Worm (Caenorhabditis elegans) whole organism, L1 larva: Measurements from ENCODE around the gene C05D12.7.

ENCODE experiments used
- C16A3.4 ChIP-seq: fragments of 150-350 bp; optimal IDR thresholded peaks from 2 replicates; lab custom pipeline; 2014; ENCODE audit warnings: missing biosample characterization, missing genetic modification characterization
- aly-2 ChIP-seq: fragments of 150-350 bp; optimal IDR thresholded peaks from 2 replicates; lab custom pipeline; 2014; ENCODE audit warnings: missing biosample characterization, missing genetic modification characterization
- ama-1 ChIP-seq: fragments of 150-350 bp; optimal IDR thresholded peaks from 2 replicates; lab custom pipeline; 2014
- blmp-1 ChIP-seq: fragments of 150-350 bp; optimal IDR thresholded peaks from 2 replicates; lab custom pipeline; 2014; ENCODE audit warnings: missing biosample characterization, missing genetic modification characterization
- ceh-8 ChIP-seq: fragments of 200-800 bp; sonication (Bioruptor generic); optimal IDR thresholded peaks from 2 replicates; lab custom pipeline; 2018; ENCODE audit warnings: mild to moderate bottlenecking, missing genetic modification characterization, moderate library complexity, missing compliant biosample characterization
- ces-1 ChIP-seq: fragments of 150-350 bp; optimal IDR thresholded peaks from 2 replicates; lab custom pipeline; 2014; ENCODE audit warnings: missing biosample characterization, missing genetic modification reagents, missing genetic modification characterization
- dsc-1 ChIP-seq: sonication (generic microtip); optimal IDR thresholded peaks from 2 replicates; lab custom pipeline; 2016; ENCODE audit warnings: mild to moderate bottlenecking, missing genetic modification characterization, missing compliant biosample characterization
- efl-1 ChIP-seq, 4 experiments: fragments of 150-350 bp; optimal IDR thresholded peaks in 3 of 4; peaks in 1 of 4; 1 replicate in 1 of 4; 2 replicates in 3 of 4; lab custom pipeline; 2014; ENCODE audit warnings: missing biosample characterization in 2 of 4, missing genetic modification characterization in 2 of 4, missing genetic modification reagents in 2 of 4
- fkh-10 ChIP-seq: sonication (generic microtip); optimal IDR thresholded peaks from 2 replicates; lab custom pipeline; 2017; ENCODE audit warnings: missing biosample characterization, missing genetic modification reagents, missing genetic modification characterization
- grh-1 ChIP-seq: fragments of 200-800 bp; sonication (Bioruptor generic); IDR thresholded peaks from 2 replicates; pipeline ENCODE4 v1.3.6; 2022; ENCODE audit warnings: missing genetic modification reagents, missing genetic modification characterization, missing compliant biosample characterization
- lin-13 ChIP-seq: fragments of 150-350 bp; optimal IDR thresholded peaks from 2 replicates; lab custom pipeline; 2014; ENCODE audit warnings: missing biosample characterization, missing genetic modification reagents, missing genetic modification characterization
- lin-14 ChIP-seq: fragments of 200-800 bp; sonication (Bioruptor generic); optimal IDR thresholded peaks from 2 replicates; lab custom pipeline; 2018; ENCODE audit warnings: mild to moderate bottlenecking, missing genetic modification characterization, moderate library complexity, missing compliant biosample characterization
- lin-15B ChIP-seq: fragments of 150-350 bp; sonication (generic microtip); optimal IDR thresholded peaks from 3 replicates; lab custom pipeline; 2014; ENCODE audit warnings: missing biosample characterization, missing genetic modification characterization
- lsy-2 ChIP-seq, 2 experiments: fragments of 150-350 bp; optimal IDR thresholded peaks; 2 replicates each; lab custom pipeline; 2014; ENCODE audit warnings: missing biosample characterization in 2 of 2, missing genetic modification characterization in 2 of 2
- mdl-1 ChIP-seq, 2 experiments: fragments of 150-350 bp; optimal IDR thresholded peaks; 2 replicates each; lab custom pipeline; 2014 to 2017; ENCODE audit warnings: missing biosample characterization in 2 of 2, missing genetic modification characterization in 2 of 2, inconsistent platforms in 1 of 2
- nhr-11 ChIP-seq: fragments of 150-350 bp; optimal IDR thresholded peaks from 2 replicates; lab custom pipeline; 2014; ENCODE audit warnings: missing biosample characterization, missing genetic modification characterization
- nhr-19 ChIP-seq: fragments of 200-800 bp; sonication (Bioruptor generic); conservative IDR thresholded peaks from 2 replicates; pipeline ENCODE4 v1.3.6; 2022; ENCODE audit warnings: missing genetic modification characterization, missing compliant biosample characterization
- nhr-47 ChIP-seq: sonication (generic microtip); optimal IDR thresholded peaks from 2 replicates; lab custom pipeline; 2016; ENCODE audit warnings: mild to moderate bottlenecking, missing genetic modification characterization, moderate library complexity, missing compliant biosample characterization
- nhr-71 ChIP-seq: sonication (generic microtip); optimal IDR thresholded peaks from 2 replicates; lab custom pipeline; 2016; ENCODE audit warnings: mild to moderate bottlenecking, missing genetic modification characterization, moderate library complexity, missing compliant biosample characterization
- nhr-85 ChIP-seq: sonication (generic microtip); peaks from one replicate; lab custom pipeline; 2016; ENCODE audit warnings: missing genetic modification characterization, inconsistent platforms, missing compliant biosample characterization
- pax-3 ChIP-seq: fragments of 200-800 bp; sonication (Bioruptor generic); optimal IDR thresholded peaks from 2 replicates; lab custom pipeline; 2018; ENCODE audit warnings: mild to moderate bottlenecking, missing genetic modification characterization, moderate library complexity, missing compliant biosample characterization
- rnt-1 ChIP-seq: sonication (generic microtip); optimal IDR thresholded peaks from 2 replicates; lab custom pipeline; 2016; ENCODE audit warnings: mild to moderate bottlenecking, missing genetic modification characterization, moderate library complexity, missing compliant biosample characterization
- snpc-4 ChIP-seq: fragments of 150-350 bp; optimal IDR thresholded peaks from 2 replicates; lab custom pipeline; 2014; ENCODE audit warnings: missing biosample characterization, missing genetic modification characterization
- swsn-7 ChIP-seq: sonication (generic microtip); optimal IDR thresholded peaks from 2 replicates; lab custom pipeline; 2016; ENCODE audit warnings: missing genetic modification characterization, missing compliant biosample characterization
- tbx-2 ChIP-seq: sonication (generic microtip); optimal IDR thresholded peaks from 2 replicates; lab custom pipeline; 2016; ENCODE audit warnings: missing genetic modification characterization, missing compliant biosample characterization
- unc-130 ChIP-seq: fragments of 150-350 bp; optimal IDR thresholded peaks from 2 replicates; lab custom pipeline; 2017; ENCODE audit warnings: missing biosample characterization, missing genetic modification characterization, inconsistent platforms
- vab-15 ChIP-seq: sonication (generic microtip); optimal IDR thresholded peaks from 2 replicates; lab custom pipeline; 2017; ENCODE audit warnings: missing genotype, mild to moderate bottlenecking, missing genetic modification characterization, missing compliant biosample characterization
- xbp-1 ChIP-seq: sonication (generic microtip); optimal IDR thresholded peaks from 2 replicates; lab custom pipeline; 2016; ENCODE audit warnings: missing genetic modification characterization, missing compliant biosample characterization
- zag-1 ChIP-seq: fragments of 150-350 bp; optimal IDR thresholded peaks from 2 replicates; lab custom pipeline; 2014; ENCODE audit warnings: missing biosample characterization, missing genetic modification characterization
- zip-4 ChIP-seq: fragments of 200-800 bp; sonication (Bioruptor generic); optimal IDR thresholded peaks from 2 replicates; lab custom pipeline; 2018; ENCODE audit warnings: mild to moderate bottlenecking, missing genetic modification characterization, moderate library complexity, missing compliant biosample characterization
- ztf-4 ChIP-seq: fragments of 150-350 bp; optimal IDR thresholded peaks from 2 replicates; lab custom pipeline; 2014; ENCODE audit warnings: missing biosample characterization, missing genetic modification characterization

C05D12.7 gene

ce11 chrII:11383058-11383457 is 26.8 kb upstream of the C05D12.7 start, which contains the start of the genes C33B4.5 and C33B4.4:
Gene C33B4.5, plus strand, starts transcription at chrII:11383327.
Gene C33B4.4, minus strand, starts transcription at chrII:11383442.
- TF ChIP-seq aly-2 (tag; lab: Kevin White, UChicago), result no peak
- no peak for TF ChIP-seq tbx-2 (tag; lab: Kevin White, UChicago)
- TF ChIP-seq lin-15B (tag; lab: Kevin White, UChicago), result no peak
- TF ChIP-seq lsy-2 (tag; optimal IDR thresholded peaks at IDR 0.05; lab: Kevin White, UChicago), result no peak
- no peak for TF ChIP-seq ama-1 (lab: Kevin White, UChicago)
- TF ChIP-seq mdl-1 (tag; optimal IDR thresholded peaks at IDR 0.05; lab: Kevin White, UChicago), result no peak
- TF ChIP-seq nhr-47, result no peak
- TF ChIP-seq zag-1 (tag; lab: Kevin White, UChicago), result no peak
- no peak for TF ChIP-seq vab-15 (tag; lab: Kevin White, UChicago)
- TF ChIP-seq zip-4 (GFP tag; lab: Kevin White, UChicago), result no peak
- no peak for TF ChIP-seq C16A3.4 (tag; lab: Kevin White, UChicago)
- no peak for TF ChIP-seq ces-1 (GFP tag; lab: Kevin White, UChicago)

- TF ChIP-seq lin-13 (GFP tag; lab: Kevin White, UChicago) (no peak), rnt-1 (tag; lab: Kevin White, UChicago) (no peak), nhr-11 (tag; lab: Kevin White, UChicago) (no peak)
- TF ChIP-seq, all 84 proteins: peak for 0
Measured at ce11 chrII:11384099-11384498, 25.8 kb upstream of the C05D12.7 start.

- TF ChIP-seq unc-130 (tag; lab: Kevin White, UChicago) (no peak), efl-1 (optimal IDR thresholded peaks at IDR 0.05; lab: Kevin White, UChicago) (no peak), efl-1 (GFP tag; optimal IDR thresholded peaks at IDR 0.05 in 1 of 2; lab: Kevin White, UChicago) (peak in 1 of 2 experiments; percentile 48)
Measured at ce11 chrII:11386950-11387349, 22.9 kb upstream of the C05D12.7 start.

DNA sequence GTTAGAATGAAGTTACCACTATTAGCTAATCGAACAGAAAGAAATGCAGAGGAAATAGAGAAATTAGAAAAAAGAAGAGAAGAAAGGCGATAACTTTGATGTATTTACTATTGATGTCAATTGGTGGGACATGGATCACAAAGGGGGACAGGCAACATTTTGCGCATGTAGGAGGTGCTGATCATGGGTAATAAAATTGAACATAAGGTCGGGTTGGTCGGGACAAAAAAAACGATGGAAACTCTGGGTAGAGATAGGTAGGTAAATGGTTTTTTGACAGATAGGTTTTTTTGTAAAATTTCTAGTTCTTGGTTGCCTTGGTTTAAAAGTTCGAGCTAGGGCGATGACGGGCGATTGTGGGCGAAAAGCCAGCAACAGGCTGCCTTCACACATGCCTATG is 19.0 kb upstream of the C05D12.7 start, which contains the start of gene shn-1:
shn-1 (minus strand) TSS at position 101 of the 400 bp plus-strand sequence.
- TF ChIP-seq nhr-85 (tag; lab: Kevin White, UChicago) (no peak), lin-14 (GFP tag; lab: Kevin White, UChicago) (peak; percentile 24), nhr-47 (no peak), efl-1 (optimal IDR thresholded peaks at IDR 0.05; lab: Kevin White, UChicago) (no peak), efl-1 (GFP tag; optimal IDR thresholded peaks at IDR 0.05 in 1 of 2; lab: Kevin White, UChicago) (peak in 1 of 2 experiments; percentile 38), blmp-1 (tag; lab: Kevin White, UChicago) (peak; percentile 17)

DNA sequence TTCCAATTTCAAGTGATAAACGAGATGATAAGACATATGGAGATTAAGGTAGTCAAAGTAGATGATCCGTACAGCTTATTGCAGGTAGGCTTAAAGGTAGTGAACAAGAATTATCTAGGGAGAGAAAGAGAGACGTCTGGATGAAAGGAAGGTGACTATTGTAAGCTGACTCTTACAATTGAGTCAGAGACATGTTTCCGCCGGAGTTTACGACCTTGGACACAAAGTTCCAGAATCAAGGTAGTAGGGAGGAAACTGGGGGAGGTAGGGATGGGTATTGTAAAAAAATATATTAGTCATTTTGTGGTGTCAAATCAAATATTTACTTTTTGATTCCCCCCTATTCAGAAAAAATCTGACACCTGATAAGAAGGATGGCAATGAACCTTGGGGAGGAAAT is 17.5 kb upstream of the C05D12.7 start:
- TF ChIP-seq rnt-1 (tag; lab: Kevin White, UChicago) (no peak), grh-1 (GFP tag; lab: Robert Waterston, UW) (no peak), pax-3 (tag; lab: Kevin White, UChicago) (no peak), xbp-1 (tag; lab: Kevin White, UChicago) (no peak), fkh-10 (no peak), dsc-1 (tag; lab: Kevin White, UChicago) (peak; percentile 64), nhr-19 (GFP tag; lab: Robert Waterston, UW) (no peak), nhr-85 (tag; lab: Kevin White, UChicago) (peak; percentile 69)
- TF ChIP-seq, all 84 proteins: peak for 2

ce11 chrII:11393787-11394186 is 16.1 kb upstream of the C05D12.7 start:
- TF ChIP-seq pax-3 (tag; lab: Kevin White, UChicago) (no peak), grh-1 (GFP tag; lab: Robert Waterston, UW) (no peak), nhr-71 (tag; lab: Kevin White, UChicago) (no peak), swsn-7 (tag; lab: Kevin White, UChicago) (no peak), ztf-4 (tag; lab: Kevin White, UChicago) (no peak), ceh-8 (GFP tag; lab: Kevin White, UChicago) (no peak), snpc-4 (no peak), nhr-85 (tag; lab: Kevin White, UChicago) (no peak), blmp-1 (tag; lab: Kevin White, UChicago) (no peak)
